Fruit fly (Drosophila melanogaster) whole organism, embryonic: ENCODE data around the gene JIL-1.

Experiments used
- CG10267 ChIP-seq: fragments of 200-800 bp; sonication (Bioruptor generic); optimal IDR thresholded peaks from 2 replicates; lab custom pipeline; 2018; ENCODE audit warnings: missing biosample characterization, mild to moderate bottlenecking, missing genetic modification characterization, moderate library complexity
- CG11085 ChIP-seq: fragments of 200-800 bp; sonication (Bioruptor generic); IDR thresholded peaks from 2 replicates; pipeline ENCODE4 v1.3.6; 2022; ENCODE audit warnings: missing biosample characterization, missing genetic modification characterization
- CG11247 ChIP-seq: fragments of 200-800 bp; sonication (Bioruptor generic); IDR thresholded peaks from 2 replicates; pipeline ENCODE4 v1.3.6; 2022; ENCODE audit warnings: missing biosample characterization, missing genetic modification characterization
- CG12104 ChIP-seq: fragments of 200-800 bp; sonication (Bioruptor generic); optimal IDR thresholded peaks from 3 replicates; lab custom pipeline; 2016; ENCODE audit warnings: missing biosample characterization, missing genetic modification characterization
- CG12236 ChIP-seq: fragments of 200-800 bp; sonication (Bioruptor generic); optimal IDR thresholded peaks from 2 replicates; lab custom pipeline; 2016; ENCODE audit warnings: missing biosample characterization, missing genetic modification characterization
- CG14441 ChIP-seq: fragments of 200-800 bp; sonication (Bioruptor generic); IDR thresholded peaks from 2 replicates; pipeline ENCODE4 v1.3.6; 2022; ENCODE audit warnings: missing biosample characterization, missing genetic modification characterization
- CG15011 ChIP-seq: fragments of 200-800 bp; sonication (Bioruptor generic); optimal IDR thresholded peaks from 3 replicates; lab custom pipeline; 2018; ENCODE audit warnings: missing biosample characterization, mild to moderate bottlenecking, missing genetic modification characterization
- CG15514 ChIP-seq: fragments of 200-800 bp; sonication (Bioruptor generic); optimal IDR thresholded peaks from 3 replicates; lab custom pipeline; 2017; ENCODE audit warnings: missing biosample characterization, missing genetic modification characterization, mild to moderate bottlenecking, moderate library complexity, missing genetic modification reagents
- CG15696 ChIP-seq: fragments of 200-800 bp; sonication (Bioruptor generic); optimal IDR thresholded peaks from 2 replicates; lab custom pipeline; 2019; ENCODE audit warnings: missing biosample characterization, mild to moderate bottlenecking, missing genetic modification characterization, moderate library complexity
- CG17802 ChIP-seq: fragments of 200-800 bp; sonication (Bioruptor generic); optimal IDR thresholded peaks from 2 replicates; lab custom pipeline; 2018; ENCODE audit warnings: missing biosample characterization, mild to moderate bottlenecking, missing genetic modification characterization, moderate library complexity
- CG30403 ChIP-seq: fragments of 200-800 bp; sonication (Bioruptor generic); optimal IDR thresholded peaks from 3 replicates; lab custom pipeline; 2016; ENCODE audit warnings: missing biosample characterization, missing genetic modification characterization
- CG31441 ChIP-seq: fragments of 200-800 bp; sonication (Bioruptor generic); IDR thresholded peaks from 2 replicates; pipeline ENCODE4 v1.3.6; 2022; ENCODE audit warnings: missing biosample characterization, missing genetic modification characterization
- CG3281 ChIP-seq: fragments of 200-800 bp; sonication (Bioruptor generic); optimal IDR thresholded peaks from 3 replicates; lab custom pipeline; 2017; ENCODE audit warnings: missing biosample characterization, mild to moderate bottlenecking, missing genetic modification characterization
- CG4854 ChIP-seq: fragments of 200-800 bp; sonication (Bioruptor generic); optimal IDR thresholded peaks from 2 replicates; lab custom pipeline; 2016; ENCODE audit warnings: missing biosample characterization, missing genetic modification characterization, inconsistent platforms
- CG6175 ChIP-seq: fragments of 200-800 bp; sonication (Bioruptor generic); IDR thresholded peaks from 3 replicates; pipeline ENCODE4 v1.3.6; 2022; ENCODE audit warnings: missing biosample characterization, missing genetic modification characterization
- CG6683 ChIP-seq: fragments of 200-800 bp; sonication (Bioruptor generic); optimal IDR thresholded peaks from 2 replicates; lab custom pipeline; 2017; ENCODE audit warnings: missing biosample characterization, mild to moderate bottlenecking, missing genetic modification characterization, missing genetic modification reagents
- CG8924 ChIP-seq: fragments of 200-800 bp; optimal IDR thresholded peaks from 3 replicates; lab custom pipeline; 2019; ENCODE audit warnings: missing biosample characterization, mild to moderate bottlenecking, missing genetic modification characterization, moderate library complexity
- CrebB ChIP-seq: fragments of 200-800 bp; sonication (Bioruptor generic); optimal IDR thresholded peaks from 3 replicates; lab custom pipeline; 2018; ENCODE audit warnings: missing biosample characterization, mild to moderate bottlenecking, missing genetic modification characterization
- Dfd ChIP-seq, 2 experiments: fragments of >200 bp; optimal IDR thresholded peaks; 2 replicates each; lab custom pipeline; 2017; ENCODE audit warnings: missing biosample characterization in 2 of 2, missing genetic modification characterization in 2 of 2
- Fer3 ChIP-seq: fragments of 200-800 bp; sonication (Bioruptor generic); optimal IDR thresholded peaks from 2 replicates; lab custom pipeline; 2018; ENCODE audit warnings: missing biosample characterization, mild to moderate bottlenecking, missing genetic modification characterization, moderate library complexity
- Gug ChIP-seq: fragments of 200-800 bp; sonication (Bioruptor generic); IDR thresholded peaks from 4 replicates; pipeline ENCODE4 v1.3.6; 2022; ENCODE audit warnings: missing biosample characterization, missing genetic modification characterization
- HLHmδ ChIP-seq: fragments of 200-800 bp; sonication (Bioruptor generic); optimal IDR thresholded peaks from 2 replicates; lab custom pipeline; 2018; ENCODE audit warnings: missing biosample characterization, mild to moderate bottlenecking, missing genetic modification characterization, moderate library complexity
- Hsf ChIP-seq: fragments of 200-800 bp; sonication (Bioruptor generic); optimal IDR thresholded peaks from 3 replicates; lab custom pipeline; 2016; ENCODE audit warnings: missing biosample characterization, missing genetic modification characterization
- Oaz ChIP-seq: fragments of 200-800 bp; sonication (Bioruptor generic); IDR thresholded peaks from 2 replicates; pipeline ENCODE4 v1.3.6; 2022; ENCODE audit warnings: missing biosample characterization, missing genetic modification characterization
- PHDP ChIP-seq: fragments of 200-800 bp; sonication (Bioruptor generic); optimal IDR thresholded peaks from 3 replicates; lab custom pipeline; 2018; ENCODE audit warnings: missing biosample characterization, mild to moderate bottlenecking, missing genetic modification characterization, moderate library complexity
- Ptx1 ChIP-seq: fragments of 200-800 bp; sonication (Bioruptor generic); IDR thresholded peaks from 2 replicates; pipeline ENCODE4 v1.3.6; 2022; ENCODE audit warnings: missing biosample characterization, missing genetic modification characterization
- YL-1 ChIP-seq: fragments of 200-800 bp; sonication (Bioruptor generic); optimal IDR thresholded peaks from 3 replicates; lab custom pipeline; 2017; ENCODE audit warnings: missing biosample characterization, mild to moderate bottlenecking, missing genetic modification characterization
- amos ChIP-seq: fragments of 200-800 bp; sonication (Bioruptor generic); IDR thresholded peaks from 2 replicates; pipeline ENCODE4 v1.3.6; 2022; ENCODE audit warnings: missing biosample characterization, missing genetic modification characterization; ENCODE audit not compliant: partially characterized antibody
- aop ChIP-seq: fragments of 200-800 bp; sonication (Bioruptor generic); IDR thresholded peaks from 2 replicates; pipeline ENCODE4 v1.3.6; 2022; ENCODE audit warnings: missing biosample characterization, missing genetic modification characterization
- ase ChIP-seq: fragments of 200-800 bp; sonication (Bioruptor generic); IDR thresholded peaks from 3 replicates; pipeline ENCODE4 v1.3.6; 2022; ENCODE audit warnings: missing biosample characterization, missing genetic modification characterization
- ato ChIP-seq: fragments of 200-800 bp; sonication (Bioruptor generic); IDR thresholded peaks from 2 replicates; pipeline ENCODE4 v1.3.6; 2022; ENCODE audit warnings: missing biosample characterization, missing genetic modification characterization; ENCODE audit not compliant: partially characterized antibody
- cad ChIP-seq: fragments of >200 bp; optimal IDR thresholded peaks from 2 replicates; lab custom pipeline; 2017; ENCODE audit warnings: missing biosample characterization, missing genetic modification characterization
- crol ChIP-seq: fragments of 200-800 bp; sonication (Bioruptor generic); IDR thresholded peaks from 2 replicates; pipeline ENCODE4 v1.3.6; 2022; ENCODE audit warnings: missing biosample characterization, missing genetic modification characterization
- disco-r ChIP-seq: fragments of 200-800 bp; sonication (Bioruptor generic); optimal IDR thresholded peaks from 2 replicates; lab custom pipeline; 2016; ENCODE audit warnings: missing biosample characterization, missing genetic modification characterization
- fd96Cb ChIP-seq: fragments of 200-800 bp; sonication (Bioruptor generic); optimal IDR thresholded peaks from 2 replicates; lab custom pipeline; 2018; ENCODE audit warnings: missing biosample characterization, mild to moderate bottlenecking, missing genetic modification characterization, moderate library complexity
- gsb-n ChIP-seq: fragments of 200-800 bp; sonication (Bioruptor generic); optimal IDR thresholded peaks from 3 replicates; lab custom pipeline; 2018; ENCODE audit warnings: missing biosample characterization, mild to moderate bottlenecking, missing genetic modification characterization
- hbn ChIP-seq: fragments of 200-800 bp; sonication (Bioruptor generic); IDR thresholded peaks from 2 replicates; pipeline ENCODE4 v1.3.6; 2022; ENCODE audit warnings: missing biosample characterization, missing genetic modification characterization; ENCODE audit not compliant: partially characterized antibody
- jumu ChIP-seq: fragments of 200-800 bp; sonication (Bioruptor generic); optimal IDR thresholded peaks from 3 replicates; lab custom pipeline; 2016; ENCODE audit warnings: missing biosample characterization, missing genetic modification characterization
- knrl ChIP-seq: fragments of 200-800 bp; sonication (Bioruptor generic); IDR thresholded peaks from 3 replicates; pipeline ENCODE4 v1.3.6; 2022; ENCODE audit warnings: missing biosample characterization, missing genetic modification characterization; ENCODE audit not compliant: partially characterized antibody
- org-1 ChIP-seq: fragments of 200-800 bp; sonication (Bioruptor generic); optimal IDR thresholded peaks from 2 replicates; lab custom pipeline; 2017; ENCODE audit warnings: missing biosample characterization, missing genetic modification characterization
- pan ChIP-seq, 4 experiments: fragments of >200 bp in 3 of 4; fragments of 200-800 bp in 1 of 4; sonication (Bioruptor generic) in 1 of 4; optimal IDR thresholded peaks in 3 of 4; IDR thresholded peaks in 1 of 4; 2 replicates each; pipeline versions ENCODE4 v1.3.6 to Lab custom; 2017 to 2022; ENCODE audit warnings: missing biosample characterization in 2 of 4, missing genetic modification characterization in 2 of 4, mixed read lengths in 1 of 4
- psq ChIP-seq: fragments of 200-800 bp; sonication (Bioruptor generic); optimal IDR thresholded peaks from 2 replicates; lab custom pipeline; 2017; ENCODE audit warnings: missing biosample characterization, missing genetic modification characterization
- pzg ChIP-seq: fragments of 200-800 bp; sonication (Bioruptor generic); optimal IDR thresholded peaks from 3 replicates; lab custom pipeline; 2018; ENCODE audit warnings: missing biosample characterization, mild to moderate bottlenecking, missing genetic modification characterization, moderate library complexity
- seq ChIP-seq: fragments of 200-800 bp; sonication (Bioruptor generic); IDR thresholded peaks from 2 replicates; pipeline ENCODE4 v1.3.6; 2022; ENCODE audit warnings: missing biosample characterization, missing genetic modification characterization
- slp2 ChIP-seq: fragments of 200-800 bp; sonication (Bioruptor generic); optimal IDR thresholded peaks from 2 replicates; lab custom pipeline; 2016; ENCODE audit warnings: missing biosample characterization, missing genetic modification characterization
- toy ChIP-seq: fragments of 200-800 bp; sonication (Bioruptor generic); IDR thresholded peaks from 2 replicates; pipeline ENCODE4 v1.3.6; 2022; ENCODE audit warnings: missing biosample characterization, missing genetic modification characterization
- trh ChIP-seq: fragments of 200-800 bp; sonication (Bioruptor generic); optimal IDR thresholded peaks from 2 replicates; lab custom pipeline; 2016; ENCODE audit warnings: missing biosample characterization, missing genetic modification characterization
- tup ChIP-seq: fragments of 200-800 bp; sonication (Bioruptor generic); optimal IDR thresholded peaks from 2 replicates; lab custom pipeline; 2016; ENCODE audit warnings: missing biosample characterization, mild to moderate bottlenecking, missing genetic modification characterization, moderate library complexity
- vvl ChIP-seq: fragments of 200-800 bp; sonication (Bioruptor generic); IDR thresholded peaks from 2 replicates; pipeline ENCODE4 v1.3.6; 2022; ENCODE audit warnings: missing biosample characterization, missing genetic modification characterization

JIL-1 gene

DNA sequence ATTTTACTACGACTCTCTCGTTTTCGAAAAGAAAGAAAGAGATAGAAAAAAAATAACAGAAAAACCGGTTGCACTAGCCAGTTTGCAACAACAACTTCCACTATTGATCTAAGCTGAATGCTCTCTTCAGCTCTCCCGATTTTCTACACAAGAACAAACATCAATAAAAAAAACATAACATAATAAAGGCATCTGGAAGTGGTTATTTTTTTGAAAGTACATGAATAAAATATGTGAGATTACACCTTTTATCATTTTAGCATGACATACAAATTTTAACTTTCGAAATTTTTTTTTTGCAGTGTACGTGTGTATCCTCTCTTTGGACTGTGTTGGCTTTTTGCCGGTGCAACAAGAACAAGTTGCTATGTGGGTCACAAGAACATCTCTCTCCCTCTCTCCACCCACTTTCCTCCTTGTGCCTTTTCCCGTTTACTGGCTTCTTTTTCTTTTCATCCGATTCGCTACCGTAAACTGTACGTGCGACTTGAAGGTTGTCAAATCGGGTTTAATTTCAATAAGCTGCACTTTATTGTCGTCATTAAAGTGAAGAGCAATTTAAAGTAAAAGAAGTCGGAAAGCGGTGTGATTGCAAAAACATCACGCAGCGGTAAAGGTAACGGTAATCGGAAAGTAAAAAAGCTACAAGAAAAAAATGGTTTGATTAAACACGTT, 8.3 kb downstream of the JIL-1 start (continued):
- TF ChIP-seq vvl (GFP tag; lab: Robert Waterston, UW) (peak; percentile 99), CG10267 (peak; percentile 94), Hsf (peak; percentile 97), CG12104 (peak; percentile 96), CG4854 (GFP tag; lab: Kevin White, UChicago) (peak; percentile 92), Fer3 (tag; lab: Kevin White, UChicago) (peak; percentile 91), tup (peak; percentile 84), aop (peak; percentile 92), ase (GFP tag; lab: Robert Waterston, UW) (peak; percentile 95), Oaz (GFP tag; lab: Robert Waterston, UW) (peak; percentile 87), gsb-n (tag; lab: Kevin White, UChicago) (peak; percentile 98), psq (GFP tag; lab: Kevin White, UChicago) (peak; percentile 91), fd96Cb (tag; lab: Kevin White, UChicago) (peak; percentile 97), Gug (GFP tag; lab: Robert Waterston, UW) (peak; percentile 87), YL-1 (GFP tag; lab: Kevin White, UChicago) (peak; percentile 91), toy (GFP tag; lab: Robert Waterston, UW) (peak; percentile 77), CG11247 (peak; percentile 89), CG12236 (GFP tag; lab: Kevin White, UChicago) (peak; percentile 98), PHDP (tag; lab: Kevin White, UChicago) (peak; percentile 97), hbn (GFP tag; lab: Robert Waterston, UW) (no peak), CG8924 (tag; lab: Kevin White, UChicago) (peak; percentile 97), CG6683 (peak; percentile 89), jumu (peak; percentile 95), Dfd (GFP tag; optimal IDR thresholded peaks at IDR 0.05; lab: Kevin White, UChicago) (no peak), crol (peak; percentile 76), CG17802 (tag; lab: Kevin White, UChicago) (peak; percentile 75), CG15011 (GFP tag; lab: Kevin White, UChicago) (peak; percentile 88), CG3281 (GFP tag; lab: Kevin White, UChicago) (peak; percentile 81), trh (peak; percentile 93), disco-r (peak; percentile 92), HLHmδ (GFP tag; lab: Kevin White, UChicago) (no peak), ato (GFP tag; lab: Robert Waterston, UW) (no peak), CrebB (tag; lab: Kevin White, UChicago) (peak; percentile 95), CG6175 (GFP tag; lab: Robert Waterston, UW) (peak; percentile 75; the same call in 2 of the 3 replicates), pzg (GFP tag; lab: Kevin White, UChicago) (no peak), Ptx1 (GFP tag; lab: Robert Waterston, UW) (peak; percentile 97), org-1 (GFP tag; lab: Kevin White, UChicago) (peak; percentile 93), cad (GFP tag; lab: Kevin White, UChicago) (no peak), slp2 (peak; percentile 96), CG14441 (peak; percentile 96), knrl (no peak), amos (no peak), pan (optimal IDR thresholded peaks at IDR 0.05; lab: Kevin White, UChicago) (no peak), pan (GFP tag; optimal IDR thresholded peaks at IDR 0.05 in 1 of 2, IDR thresholded peaks at IDR 0.05 in 1 of 2) (peak in 1 of 2 experiments; percentile 98), CG31441 (GFP tag; lab: Robert Waterston, UW) (peak; percentile 97), CG30403 (GFP tag; lab: Kevin White, UChicago) (peak; percentile 96), CG15696 (tag; lab: Kevin White, UChicago) (peak; percentile 93), CG11085 (GFP tag; lab: Robert Waterston, UW) (peak; percentile 82), CG15514 (GFP tag; lab: Kevin White, UChicago) (peak; percentile 83), seq (GFP tag; lab: Robert Waterston, UW) (peak; percentile 95)
